Fruit fly (Drosophila melanogaster) ovary, adult (tissue): Measurements from ENCODE around the gene tnc.

Source experiments
- CG17801 ChIP-seq: fragments of 200-800 bp; optimal IDR thresholded peaks from 2 replicates; lab custom pipeline; 2019; ENCODE audit warnings: missing biosample characterization, mild to moderate bottlenecking, missing genetic modification characterization, moderate library complexity; ENCODE audit not compliant: partially characterized antibody

tnc gene

dm6 chr3R:24976144-24976543, 8.0 kb upstream of the tnc start:
- no peak for TF ChIP-seq CG17801 (GFP tag; lab: Kevin White, UChicago)

dm6 chr3R:24985029-24985685, 973 bp downstream of the tnc start:
- no peak for TF ChIP-seq CG17801 (GFP tag; lab: Kevin White, UChicago)

- TF ChIP-seq CG17801 (GFP tag; lab: Kevin White, UChicago): no peak
Observed at dm6 chr3R:24996502-24996901, 12.3 kb downstream of the tnc start.

- no peak for TF ChIP-seq CG17801 (GFP tag; lab: Kevin White, UChicago)
Observed at dm6 chr3R:24997287-24997686, 13.1 kb downstream of the tnc start.

dm6 chr3R:24999575-24999974, 15.4 kb downstream of the tnc start:
- no peak for TF ChIP-seq CG17801 (GFP tag; lab: Kevin White, UChicago)

- TF ChIP-seq CG17801 (GFP tag; lab: Kevin White, UChicago): no peak
Observed at dm6 chr3R:25002257-25002656, 18.1 kb downstream of the tnc start.

- TF ChIP-seq CG17801 (GFP tag; lab: Kevin White, UChicago): no peak
Observed at dm6 chr3R:25004064-25004463, 19.9 kb downstream of the tnc start.

- TF ChIP-seq CG17801 (GFP tag; lab: Kevin White, UChicago): no peak
Observed at dm6 chr3R:25004763-25005162, 20.6 kb downstream of the tnc start.

dm6 chr3R:25005748-25006147, 21.6 kb downstream of the tnc start:
- TF ChIP-seq CG17801 (GFP tag; lab: Kevin White, UChicago): no peak

- TF ChIP-seq CG17801 (GFP tag; lab: Kevin White, UChicago): no peak
Observed at dm6 chr3R:25009745-25010446, 25.7 kb downstream of the tnc start.

dm6 chr3R:25012016-25012415, 27.8 kb downstream of the tnc start:
- no peak for TF ChIP-seq CG17801 (GFP tag; lab: Kevin White, UChicago)

- TF ChIP-seq CG17801 (GFP tag; lab: Kevin White, UChicago): no peak
Observed at dm6 chr3R:25023056-25023455, 38.9 kb downstream of the tnc start, which contains the start of gene beta4GalT7. TSS of gene beta4GalT7 (plus strand) at chr3R:25023256.

dm6 chr3R:25024895-25025557, 40.8 kb downstream of the tnc start, which contains the start of the genes EMC6 and Hr96:
TSS of gene EMC6 (minus strand) at chr3R:25025017.
TSS of gene Hr96 (plus strand) at chr3R:25025235.
- peak; percentile 93 for TF ChIP-seq CG17801 (GFP tag; lab: Kevin White, UChicago)

dm6 chr3R:25027281-25028219, 43.4 kb downstream of the tnc start:
- TF ChIP-seq CG17801 (GFP tag; lab: Kevin White, UChicago): no peak
